Fruit fly (Drosophila melanogaster): Measurements from ENCODE around the gene Dora.

dm6 chrX:18923531-18923930 is 59.8 kb downstream of the Dora start:
- TF ChIP-seq h (optimal IDR thresholded peaks at IDR 0.05): no peak
- TF ChIP-seq Myc (optimal IDR thresholded peaks at IDR 0.05): no peak

Data from Kc167 (cell line).